Worm (Caenorhabditis elegans) whole organism, early embryonic: Measurements from ENCODE around the gene C36C9.11.

Experiments used
- F13C5.2 ChIP-seq: sonication (generic microtip); optimal IDR thresholded peaks from 2 replicates; lab custom pipeline; 2017; ENCODE audit warnings: mild to moderate bottlenecking, missing genetic modification characterization, inconsistent platforms, missing compliant biosample characterization
- aly-1 ChIP-seq: sonication (generic microtip); optimal IDR thresholded peaks from 2 replicates; lab custom pipeline; 2016; ENCODE audit warnings: missing genetic modification characterization, missing compliant biosample characterization
- ama-1 ChIP-seq: fragments of 150-350 bp; optimal IDR thresholded peaks from 2 replicates; lab custom pipeline; 2014
- ets-7 ChIP-seq: sonication (generic microtip); optimal IDR thresholded peaks from 2 replicates; lab custom pipeline; 2016; ENCODE audit warnings: missing genotype, missing genetic modification characterization, missing compliant biosample characterization
- hmbx-1 ChIP-seq: sonication (generic microtip); optimal IDR thresholded peaks from 2 replicates; lab custom pipeline; 2016; ENCODE audit warnings: mild to moderate bottlenecking, missing genetic modification characterization, missing compliant biosample characterization
- hnd-1 ChIP-seq: sonication (generic microtip); optimal IDR thresholded peaks from 2 replicates; lab custom pipeline; 2016; ENCODE audit warnings: missing genetic modification characterization, missing compliant biosample characterization
- pes-1 ChIP-seq: fragments of 200-800 bp; sonication (Bioruptor generic); IDR thresholded peaks from 2 replicates; pipeline ENCODE4 v1.3.6; 2022; ENCODE audit warnings: missing genetic modification reagents, missing genetic modification characterization, missing compliant biosample characterization
- scrt-1 ChIP-seq: fragments of 200-800 bp; sonication (Bioruptor generic); IDR thresholded peaks from 2 replicates; pipeline ENCODE4 v1.3.6; 2022; ENCODE audit warnings: missing genetic modification characterization, missing compliant biosample characterization
- tbx-11 ChIP-seq: fragments of 200-800 bp; sonication (Bioruptor generic); IDR thresholded peaks from 2 replicates; pipeline ENCODE4 v1.3.6; 2022; ENCODE audit warnings: missing genetic modification characterization, missing compliant biosample characterization

DNA sequence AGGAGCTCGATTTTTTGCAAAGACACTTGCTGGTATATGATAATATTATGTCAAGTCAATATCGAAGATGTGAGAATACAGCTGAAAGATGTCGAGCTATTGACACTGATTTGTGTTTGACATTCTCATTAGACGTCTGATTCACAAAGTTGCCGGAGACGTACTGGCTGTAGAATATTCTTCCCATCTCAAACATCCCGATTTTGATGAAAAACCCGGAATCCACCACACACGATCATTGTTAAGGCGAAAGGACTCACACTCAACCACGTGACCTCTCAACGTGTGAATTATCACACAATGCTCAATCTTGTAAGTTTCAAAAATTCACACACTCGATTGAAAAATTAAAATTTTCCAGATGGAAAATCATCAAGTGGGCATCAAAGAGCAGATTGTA, 48.8 kb downstream of the C36C9.11 start, which contains the start of gene F07G6.12:
- TF ChIP-seq aly-1 (tag; lab: Kevin White, UChicago) (no peak), ets-7 (tag; lab: Kevin White, UChicago) (no peak), ama-1 (lab: Kevin White, UChicago) (no peak), scrt-1 (GFP tag; lab: Robert Waterston, UW) (no peak), F13C5.2 (no peak), tbx-11 (no peak), pes-1 (GFP tag; lab: Robert Waterston, UW) (no peak), hnd-1 (tag; lab: Kevin White, UChicago) (no peak), hmbx-1 (tag; lab: Kevin White, UChicago) (no peak)
